Fruit fly (Drosophila melanogaster) whole organism, embryonic: ENCODE results near the gene Sce.

Experiments
- Bgb ChIP-seq: fragments of 200-800 bp; sonication (Bioruptor generic); IDR thresholded peaks from 2 replicates; pipeline ENCODE4 v1.3.6; 2022; ENCODE audit warnings: missing biosample characterization, missing genetic modification characterization; ENCODE audit not compliant: partially characterized antibody
- C15 ChIP-seq: fragments of 200-800 bp; sonication (Bioruptor generic); IDR thresholded peaks from 3 replicates; pipeline ENCODE4 v1.3.6; 2022; ENCODE audit warnings: missing biosample characterization, missing genetic modification characterization
- CG10366 ChIP-seq: fragments of 200-800 bp; sonication (Bioruptor generic); IDR thresholded peaks from 2 replicates; pipeline ENCODE4 v1.3.6; 2022; ENCODE audit warnings: missing biosample characterization, missing genetic modification characterization
- CG10462 ChIP-seq: fragments of 200-800 bp; sonication (Bioruptor generic); optimal IDR thresholded peaks from 2 replicates; lab custom pipeline; 2016; ENCODE audit warnings: missing biosample characterization, missing genetic modification characterization
- CG11504 ChIP-seq: fragments of 200-800 bp; sonication (Bioruptor generic); optimal IDR thresholded peaks from 3 replicates; lab custom pipeline; 2019; ENCODE audit warnings: missing biosample characterization, mild to moderate bottlenecking, missing genetic modification characterization, moderate library complexity
- CG12236 ChIP-seq: fragments of 200-800 bp; sonication (Bioruptor generic); optimal IDR thresholded peaks from 2 replicates; lab custom pipeline; 2016; ENCODE audit warnings: missing biosample characterization, missing genetic modification characterization
- CG1233 ChIP-seq: fragments of 200-800 bp; sonication (Bioruptor generic); optimal IDR thresholded peaks from 4 replicates; lab custom pipeline; 2018; ENCODE audit warnings: missing biosample characterization, mild to moderate bottlenecking, missing genetic modification characterization
- CG12769 ChIP-seq: fragments of 200-800 bp; sonication (Bioruptor generic); optimal IDR thresholded peaks from 2 replicates; lab custom pipeline; 2019; ENCODE audit warnings: missing biosample characterization, mild to moderate bottlenecking, missing genetic modification characterization, moderate library complexity
- CG14050 ChIP-seq: fragments of 200-800 bp; sonication (Bioruptor generic); IDR thresholded peaks from 3 replicates; pipeline ENCODE4 v1.3.6; 2022; ENCODE audit warnings: missing biosample characterization, missing genetic modification characterization
- CG1529 ChIP-seq: fragments of 200-800 bp; sonication (Bioruptor generic); optimal IDR thresholded peaks from 3 replicates; lab custom pipeline; 2018; ENCODE audit warnings: missing biosample characterization, missing genetic modification characterization
- CG15696 ChIP-seq: fragments of 200-800 bp; sonication (Bioruptor generic); optimal IDR thresholded peaks from 2 replicates; lab custom pipeline; 2019; ENCODE audit warnings: missing biosample characterization, mild to moderate bottlenecking, missing genetic modification characterization, moderate library complexity
- CG17361 ChIP-seq: fragments of 200-800 bp; sonication (Bioruptor generic); IDR thresholded peaks from 3 replicates; pipeline ENCODE4 v1.3.6; 2022; ENCODE audit warnings: missing biosample characterization, missing genetic modification characterization
- CG18011 ChIP-seq: fragments of 200-800 bp; sonication (Bioruptor generic); optimal IDR thresholded peaks from 2 replicates; lab custom pipeline; 2017; ENCODE audit warnings: missing biosample characterization, missing genetic modification characterization, mild to moderate bottlenecking, moderate library complexity, missing genotype
- CG18764 ChIP-seq: fragments of 200-800 bp; sonication (Bioruptor generic); optimal IDR thresholded peaks from 3 replicates; lab custom pipeline; 2016; ENCODE audit warnings: missing biosample characterization, missing genetic modification characterization
- CG30431 ChIP-seq: fragments of 200-800 bp; sonication (Bioruptor generic); optimal IDR thresholded peaks from 2 replicates; lab custom pipeline; 2017; ENCODE audit warnings: missing biosample characterization, missing genetic modification characterization
- CG33213 ChIP-seq: fragments of 200-800 bp; sonication (Bioruptor generic); optimal IDR thresholded peaks from 3 replicates; lab custom pipeline; 2016; ENCODE audit warnings: missing biosample characterization, missing genetic modification characterization
- CG4360 ChIP-seq: fragments of 200-800 bp; sonication (Bioruptor generic); IDR thresholded peaks from 2 replicates; pipeline ENCODE4 v1.3.6; 2022; ENCODE audit warnings: missing biosample characterization, missing genetic modification characterization
- CG5245 ChIP-seq: fragments of 200-800 bp; sonication (Bioruptor generic); optimal IDR thresholded peaks from 3 replicates; lab custom pipeline; 2016; ENCODE audit warnings: missing biosample characterization, missing genetic modification characterization
- CG7928 ChIP-seq: fragments of 200-800 bp; sonication (Bioruptor generic); optimal IDR thresholded peaks from 2 replicates; lab custom pipeline; 2017; ENCODE audit warnings: missing biosample characterization, mild to moderate bottlenecking, missing genetic modification characterization
- CG8359 ChIP-seq: fragments of 200-800 bp; sonication (Bioruptor generic); optimal IDR thresholded peaks from 2 replicates; lab custom pipeline; 2017; ENCODE audit warnings: missing biosample characterization, mild to moderate bottlenecking, missing genetic modification characterization, borderline replicate concordance
- CG8388 ChIP-seq: fragments of 200-800 bp; sonication (Bioruptor generic); optimal IDR thresholded peaks from 2 replicates; lab custom pipeline; 2019; ENCODE audit warnings: missing biosample characterization, mild to moderate bottlenecking, missing genetic modification characterization, moderate library complexity
- CG9437 ChIP-seq: fragments of 200-800 bp; sonication (Bioruptor generic); optimal IDR thresholded peaks from 2 replicates; lab custom pipeline; 2018; ENCODE audit warnings: missing biosample characterization, mild to moderate bottlenecking, missing genetic modification characterization
- CG9727 ChIP-seq: fragments of 200-800 bp; sonication (Bioruptor generic); optimal IDR thresholded peaks from 3 replicates; lab custom pipeline; 2017; ENCODE audit warnings: missing biosample characterization, mild to moderate bottlenecking, missing genetic modification characterization
- CG9876 ChIP-seq: fragments of 200-800 bp; sonication (Bioruptor generic); optimal IDR thresholded peaks from 2 replicates; lab custom pipeline; 2016; ENCODE audit warnings: missing biosample characterization, missing genetic modification characterization
- D19A ChIP-seq: fragments of 200-800 bp; optimal IDR thresholded peaks from 3 replicates; lab custom pipeline; 2019; ENCODE audit warnings: missing biosample characterization, mild to moderate bottlenecking, missing genetic modification characterization, moderate library complexity
- Gug ChIP-seq: fragments of 200-800 bp; sonication (Bioruptor generic); IDR thresholded peaks from 4 replicates; pipeline ENCODE4 v1.3.6; 2022; ENCODE audit warnings: missing biosample characterization, missing genetic modification characterization
- Hmx ChIP-seq: fragments of 200-800 bp; sonication (Bioruptor generic); optimal IDR thresholded peaks from 2 replicates; lab custom pipeline; 2016; ENCODE audit warnings: missing biosample characterization, missing genetic modification characterization
- Mrtf ChIP-seq: fragments of 200-800 bp; sonication (Bioruptor generic); IDR thresholded peaks from 3 replicates; pipeline ENCODE4 v1.3.6; 2022; ENCODE audit warnings: missing biosample characterization, missing genetic modification characterization
- NC2β ChIP-seq: fragments of 200-800 bp; sonication (Bioruptor generic); optimal IDR thresholded peaks from 2 replicates; lab custom pipeline; 2016; ENCODE audit warnings: missing biosample characterization, missing genetic modification characterization
- NFAT ChIP-seq: fragments of 200-800 bp; sonication (Bioruptor generic); IDR thresholded peaks from 2 replicates; pipeline ENCODE4 v1.3.6; 2022; ENCODE audit warnings: missing biosample characterization, missing genetic modification characterization
- Nf-YA ChIP-seq: fragments of 200-800 bp; sonication (Bioruptor generic); IDR thresholded peaks from 2 replicates; pipeline ENCODE4 v1.3.6; 2022; ENCODE audit warnings: missing biosample characterization, missing genetic modification characterization
- NfI ChIP-seq: fragments of 200-800 bp; sonication (Bioruptor generic); optimal IDR thresholded peaks from 3 replicates; lab custom pipeline; 2018; ENCODE audit warnings: missing biosample characterization, mild to moderate bottlenecking, missing genetic modification characterization, moderate library complexity
- Ptx1 ChIP-seq: fragments of 200-800 bp; sonication (Bioruptor generic); IDR thresholded peaks from 2 replicates; pipeline ENCODE4 v1.3.6; 2022; ENCODE audit warnings: missing biosample characterization, missing genetic modification characterization
- Sox100B ChIP-seq: fragments of 200-800 bp; sonication (Bioruptor generic); optimal IDR thresholded peaks from 3 replicates; lab custom pipeline; 2018; ENCODE audit warnings: missing biosample characterization, mild to moderate bottlenecking, missing genetic modification characterization
- Taf1 ChIP-seq: fragments of 200-800 bp; sonication (Bioruptor generic); IDR thresholded peaks from 2 replicates; pipeline ENCODE4 v1.3.6; 2022; ENCODE audit warnings: missing biosample characterization, missing genetic modification characterization
- chm ChIP-seq: fragments of 200-800 bp; sonication (Bioruptor generic); IDR thresholded peaks from 2 replicates; pipeline ENCODE4 v1.3.6; 2022; ENCODE audit warnings: missing biosample characterization, missing genetic modification characterization
- fd3F ChIP-seq: fragments of 200-800 bp; sonication (Bioruptor generic); optimal IDR thresholded peaks from 2 replicates; lab custom pipeline; 2018; ENCODE audit warnings: missing biosample characterization, mild to moderate bottlenecking, missing genetic modification characterization, moderate library complexity
- grn ChIP-seq: fragments of 200-800 bp; sonication (Bioruptor generic); optimal IDR thresholded peaks from 3 replicates; lab custom pipeline; 2017; ENCODE audit warnings: missing biosample characterization, missing genetic modification characterization
- jigr1 ChIP-seq: fragments of 200-800 bp; sonication (Bioruptor generic); IDR thresholded peaks from 3 replicates; pipeline ENCODE4 v1.3.6; 2022; ENCODE audit warnings: missing biosample characterization, missing genetic modification characterization
- lilli ChIP-seq: fragments of 200-800 bp; sonication (Bioruptor generic); optimal IDR thresholded peaks from 3 replicates; lab custom pipeline; 2016; ENCODE audit warnings: missing biosample characterization, missing genetic modification characterization
- lov ChIP-seq, 2 experiments: fragments of 200-800 bp in 1 of 2; fragments of >200 bp in 1 of 2; sonication (Bioruptor generic) in 1 of 2; IDR thresholded peaks in 1 of 2; optimal IDR thresholded peaks in 1 of 2; 2 replicates in 1 of 2; 3 replicates in 1 of 2; pipeline versions ENCODE4 v1.3.6 to Lab custom; 2017 to 2022; ENCODE audit warnings: missing biosample characterization in 1 of 2, missing genetic modification characterization in 1 of 2
- mam ChIP-seq: fragments of 200-800 bp; sonication (Bioruptor generic); optimal IDR thresholded peaks from 3 replicates; lab custom pipeline; 2016; ENCODE audit warnings: missing biosample characterization, missing genetic modification characterization
- org-1 ChIP-seq: fragments of 200-800 bp; sonication (Bioruptor generic); optimal IDR thresholded peaks from 2 replicates; lab custom pipeline; 2017; ENCODE audit warnings: missing biosample characterization, missing genetic modification characterization
- pum ChIP-seq: fragments of 200-800 bp; sonication (Bioruptor generic); optimal IDR thresholded peaks from 2 replicates; lab custom pipeline; 2016; ENCODE audit warnings: missing biosample characterization, missing genetic modification characterization
- seq ChIP-seq: fragments of 200-800 bp; sonication (Bioruptor generic); IDR thresholded peaks from 2 replicates; pipeline ENCODE4 v1.3.6; 2022; ENCODE audit warnings: missing biosample characterization, missing genetic modification characterization
- shn ChIP-seq: fragments of 200-800 bp; sonication (Bioruptor generic); optimal IDR thresholded peaks from 3 replicates; lab custom pipeline; 2016; ENCODE audit warnings: missing biosample characterization, missing genetic modification characterization
- slp2 ChIP-seq: fragments of 200-800 bp; sonication (Bioruptor generic); optimal IDR thresholded peaks from 2 replicates; lab custom pipeline; 2016; ENCODE audit warnings: missing biosample characterization, missing genetic modification characterization
- trem ChIP-seq: fragments of 200-800 bp; optimal IDR thresholded peaks from 3 replicates; lab custom pipeline; 2019; ENCODE audit warnings: missing biosample characterization, mild to moderate bottlenecking, missing genetic modification characterization, moderate library complexity
- tup ChIP-seq: fragments of 200-800 bp; sonication (Bioruptor generic); optimal IDR thresholded peaks from 2 replicates; lab custom pipeline; 2016; ENCODE audit warnings: missing biosample characterization, mild to moderate bottlenecking, missing genetic modification characterization, moderate library complexity
- zen ChIP-seq: fragments of 200-800 bp; sonication (Bioruptor generic); optimal IDR thresholded peaks from 3 replicates; lab custom pipeline; 2018; ENCODE audit warnings: missing biosample characterization, mild to moderate bottlenecking, missing genetic modification characterization, moderate library complexity

Gene Sce

DNA sequence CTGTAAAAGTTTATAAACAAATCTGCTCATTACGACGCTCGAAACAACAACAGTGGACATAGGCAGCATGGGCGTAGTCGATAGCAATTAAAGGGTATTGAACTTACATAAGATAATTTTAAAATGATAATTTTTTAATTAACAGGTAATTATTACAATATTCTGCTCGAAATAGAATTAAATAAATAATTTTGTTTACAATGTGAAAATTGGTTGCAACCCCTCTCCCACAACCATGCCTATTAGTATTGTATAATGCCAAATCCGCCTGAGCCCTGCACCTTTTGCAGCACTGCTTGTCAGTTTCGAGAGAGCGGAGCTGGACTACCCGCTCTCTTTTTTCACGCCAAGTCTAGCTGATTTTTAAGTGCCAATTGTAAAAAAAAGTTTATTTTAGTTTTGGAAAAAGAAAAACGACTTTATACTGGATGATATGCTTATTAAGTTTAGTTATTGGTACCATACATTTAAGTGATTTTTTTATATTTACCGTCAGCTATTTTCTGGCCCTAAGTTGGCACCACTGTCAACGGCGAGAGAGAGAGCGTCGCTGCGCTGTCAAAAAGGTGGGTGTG, 45.7 kb downstream of the Sce start, which contains the start of the genes CG5611 and Mtl (continued):
- TF ChIP-seq CG14050 (GFP tag; lab: Robert Waterston, UW): peak; percentile 99
- peak; percentile 97 for TF ChIP-seq Hmx (GFP tag; lab: Kevin White, UChicago)
- TF ChIP-seq CG4360 (GFP tag; lab: Robert Waterston, UW): peak; percentile 94
- peak; percentile 100 for TF ChIP-seq CG9727
- TF ChIP-seq chm: peak; percentile 100
- peak; percentile 99 for TF ChIP-seq Gug
- peak; percentile 97 for TF ChIP-seq pum
- peak; percentile 100 for TF ChIP-seq NfI (GFP tag; lab: Kevin White, UChicago)
- peak; percentile 99 for TF ChIP-seq Nf-YA (GFP tag; lab: Robert Waterston, UW)
- TF ChIP-seq lilli: peak; percentile 99
- TF ChIP-seq slp2 (GFP tag; lab: Kevin White, UChicago): peak; percentile 95
- TF ChIP-seq CG15696 (tag; lab: Kevin White, UChicago): peak; percentile 100
- peak; percentile 100 for TF ChIP-seq Taf1
- peak; percentile 99 for TF ChIP-seq CG11504 (tag; lab: Kevin White, UChicago)
- TF ChIP-seq CG18764 (GFP tag; lab: Kevin White, UChicago): peak; percentile 99
- peak; percentile 100 for TF ChIP-seq jigr1
- peak; percentile 99 for TF ChIP-seq CG1233 (GFP tag; lab: Kevin White, UChicago)
- peak; percentile 97 for TF ChIP-seq trem (tag; lab: Kevin White, UChicago)
- peak; percentile 96 for TF ChIP-seq CG9876 (GFP tag; lab: Kevin White, UChicago)
- peak; percentile 100 for TF ChIP-seq fd3F (GFP tag; lab: Kevin White, UChicago)
- peak; percentile 93 for TF ChIP-seq grn
- peak; percentile 100 for TF ChIP-seq Mrtf (GFP tag; lab: Robert Waterston, UW)
- peak; percentile 96 for TF ChIP-seq NC2β
- peak; percentile 99 for TF ChIP-seq Sox100B (GFP tag; lab: Kevin White, UChicago)
- peak; percentile 100 for TF ChIP-seq zen
- TF ChIP-seq Bgb (GFP tag; lab: Robert Waterston, UW): peak; percentile 40; the same call in 1 of the 2 replicates
- TF ChIP-seq CG9437 (GFP tag; lab: Kevin White, UChicago): peak; percentile 96
- peak; percentile 99 for TF ChIP-seq mam (GFP tag; lab: Kevin White, UChicago)
- TF ChIP-seq Ptx1 (GFP tag; lab: Robert Waterston, UW): peak; percentile 100
- peak; percentile 94 for TF ChIP-seq CG18011 (GFP tag; lab: Kevin White, UChicago)
- TF ChIP-seq CG7928 (GFP tag; lab: Kevin White, UChicago): peak; percentile 86
- TF ChIP-seq tup (GFP tag; lab: Kevin White, UChicago): peak; percentile 98
- TF ChIP-seq C15: peak; percentile 99
- TF ChIP-seq CG10366 (GFP tag; lab: Robert Waterston, UW): peak; percentile 100
- TF ChIP-seq D19A: peak; percentile 98
- TF ChIP-seq CG12769 (tag; lab: Kevin White, UChicago): peak; percentile 100
- peak; percentile 96 for TF ChIP-seq CG8359 (GFP tag; lab: Kevin White, UChicago)
- TF ChIP-seq shn: peak; percentile 93
- peak; percentile 95 for TF ChIP-seq CG33213 (GFP tag; lab: Kevin White, UChicago)
- peak; percentile 90 for TF ChIP-seq CG12236
- TF ChIP-seq NFAT (GFP tag; lab: Robert Waterston, UW): peak; percentile 100
- peak; percentile 99 for TF ChIP-seq CG1529 (GFP tag; lab: Kevin White, UChicago)
- peak; percentile 100 for TF ChIP-seq seq (GFP tag; lab: Robert Waterston, UW)
- peak; percentile 99 for TF ChIP-seq CG30431
- peak; percentile 99 for TF ChIP-seq org-1 (GFP tag; lab: Kevin White, UChicago)
- peak; percentile 99 for TF ChIP-seq CG10462 (GFP tag; lab: Kevin White, UChicago)
- peak; percentile 99 for TF ChIP-seq CG8388 (GFP tag; lab: Kevin White, UChicago)
- TF ChIP-seq CG17361: peak; percentile 100
- no peak for TF ChIP-seq lov (optimal IDR thresholded peaks at IDR 0.05; lab: Kevin White, UChicago)
- peak; percentile 99 for TF ChIP-seq lov (GFP tag; IDR thresholded peaks at IDR 0.05; lab: Robert Waterston, UW)
- peak; percentile 99 for TF ChIP-seq CG5245 (GFP tag; lab: Kevin White, UChicago)
